Worm (Caenorhabditis elegans): ENCODE results near the gene syg-2.

- no peak for TF ChIP-seq ztf-11 (tag; optimal IDR thresholded peaks at IDR 0.05)
- no peak for TF ChIP-seq nhr-28 (tag; optimal IDR thresholded peaks at IDR 0.05)
- TF ChIP-seq unc-62 (GFP tag; optimal IDR thresholded peaks at IDR 0.05), result no peak
- TF ChIP-seq mep-1 (tag; optimal IDR thresholded peaks at IDR 0.05), result no peak
- TF ChIP-seq snpc-4 (tag; optimal IDR thresholded peaks at IDR 0.05), result no peak
- TF ChIP-seq pha-4 (tag; optimal IDR thresholded peaks at IDR 0.05), result no peak
Observed at ce11 chrX:14654668-14655067, at the start of gene syg-2.

All from whole organism, mixed stage, embryonic.